Fruit fly (Drosophila melanogaster): ENCODE measurements around the gene Xrcc2.

Xrcc2 gene

dm6 chrX:18533308-18533707 is 33.4 kb downstream of the Xrcc2 start (continued):
- no peak for TF ChIP-seq HLH4C (GFP tag; IDR thresholded peaks at IDR 0.05; ENCODE audit: partially characterized antibody)
- no peak for TF ChIP-seq CG14965 (GFP tag; optimal IDR thresholded peaks at IDR 0.05; ENCODE audit: borderline replicate concordance)
- TF ChIP-seq CG11247 (GFP tag; IDR thresholded peaks at IDR 0.05), result no peak
- TF ChIP-seq aop (GFP tag; IDR thresholded peaks at IDR 0.05), result no peak
- TF ChIP-seq B-H1 (GFP tag; IDR thresholded peaks at IDR 0.05), result no peak
- no peak for TF ChIP-seq ac (GFP tag; optimal IDR thresholded peaks at IDR 0.05)
- TF ChIP-seq pita (GFP tag; optimal IDR thresholded peaks at IDR 0.05), result no peak
- TF ChIP-seq pb (GFP tag; optimal IDR thresholded peaks at IDR 0.05), result peak; percentile 24
- TF ChIP-seq amos (GFP tag; IDR thresholded peaks at IDR 0.05; ENCODE audit: partially characterized antibody), result no peak
- no peak for TF ChIP-seq br (optimal IDR thresholded peaks at IDR 0.05)
- no peak for TF ChIP-seq sens-2 (GFP tag; IDR thresholded peaks at IDR 0.05)
- no peak for TF ChIP-seq Meics (GFP tag; optimal IDR thresholded peaks at IDR 0.05)
- TF ChIP-seq Sox100B (GFP tag; optimal IDR thresholded peaks at IDR 0.05), result peak; percentile 4
- TF ChIP-seq CG4707 (GFP tag; optimal IDR thresholded peaks at IDR 0.05), result peak; percentile 91
- TF ChIP-seq Ravus (GFP tag; IDR thresholded peaks at IDR 0.05), result no peak
- peak; percentile 42; the same call in 1 of the 3 replicates for TF ChIP-seq CG17361 (GFP tag; IDR thresholded peaks at IDR 0.05)
- no peak for TF ChIP-seq CG12155 (GFP tag; optimal IDR thresholded peaks at IDR 0.05)
- no peak for TF ChIP-seq sqz (GFP tag; optimal IDR thresholded peaks at IDR 0.05)
- TF ChIP-seq CG11093 (GFP tag; IDR thresholded peaks at IDR 0.05), result no peak
- no peak for TF ChIP-seq CG30431 (GFP tag; optimal IDR thresholded peaks at IDR 0.05)
- TF ChIP-seq CG5245 (GFP tag; optimal IDR thresholded peaks at IDR 0.05), result no peak
- TF ChIP-seq CG6813 (GFP tag; optimal IDR thresholded peaks at IDR 0.05), result no peak
- no peak for TF ChIP-seq E2f1 (GFP tag; IDR thresholded peaks at IDR 0.05)
- TF ChIP-seq sob (GFP tag; IDR thresholded peaks at IDR 0.05), result no peak
- TF ChIP-seq CG3407 (GFP tag; optimal IDR thresholded peaks at IDR 0.05), result peak; percentile 44
- TF ChIP-seq Hsf (GFP tag; optimal IDR thresholded peaks at IDR 0.05), result peak; percentile 3
- no peak for TF ChIP-seq CG4360 (GFP tag; IDR thresholded peaks at IDR 0.05)
- no peak for TF ChIP-seq B-H2 (GFP tag; optimal IDR thresholded peaks at IDR 0.05)
- TF ChIP-seq her (GFP tag; optimal IDR thresholded peaks at IDR 0.05), result no peak
- no peak for TF ChIP-seq CG2199 (GFP tag; IDR thresholded peaks at IDR 0.05)
- peak; percentile 7 for TF ChIP-seq CG18619 (GFP tag; optimal IDR thresholded peaks at IDR 0.05)
- no peak for TF ChIP-seq CG7987 (GFP tag; optimal IDR thresholded peaks at IDR 0.05)
- TF ChIP-seq CG14014 (GFP tag; IDR thresholded peaks at IDR 0.05), result no peak
- TF ChIP-seq Chrac-16 (GFP tag; optimal IDR thresholded peaks at IDR 0.05), result peak; percentile 7
- no peak for TF ChIP-seq CG3995 (GFP tag; optimal IDR thresholded peaks at IDR 0.05)
- TF ChIP-seq CG17802 (tag; optimal IDR thresholded peaks at IDR 0.05), result no peak
- TF ChIP-seq CG18011 (GFP tag; optimal IDR thresholded peaks at IDR 0.05), result no peak
- TF ChIP-seq CG30020 (tag; optimal IDR thresholded peaks at IDR 0.05), result no peak
- TF ChIP-seq YL-1 (GFP tag; optimal IDR thresholded peaks at IDR 0.05), result no peak
- TF ChIP-seq nmo (GFP tag; optimal IDR thresholded peaks at IDR 0.05), result peak; percentile 44
- TF ChIP-seq CG3163 (GFP tag; optimal IDR thresholded peaks at IDR 0.05), result no peak
- peak; percentile 80 for TF ChIP-seq Med (GFP tag)
- TF ChIP-seq lov (optimal IDR thresholded peaks at IDR 0.05), result no peak
- no peak for TF ChIP-seq lov (GFP tag; IDR thresholded peaks at IDR 0.05)
- no peak for TF ChIP-seq Scr (GFP tag; IDR thresholded peaks at IDR 0.05; ENCODE audit: partially characterized antibody)
- TF ChIP-seq dm (GFP tag; optimal IDR thresholded peaks at IDR 0.05), result no peak
- no peak for TF ChIP-seq stc (GFP tag; IDR thresholded peaks at IDR 0.05)
- TF ChIP-seq HmgZ (tag; optimal IDR thresholded peaks at IDR 0.05), result no peak
- no peak for TF ChIP-seq h (optimal IDR thresholded peaks at IDR 0.05)
- TF ChIP-seq CG31224 (GFP tag; IDR thresholded peaks at IDR 0.05), result no peak
- no peak for TF ChIP-seq Atf6 (GFP tag; IDR thresholded peaks at IDR 0.05)
- peak; percentile 53 for TF ChIP-seq row (GFP tag; IDR thresholded peaks at IDR 0.05)

Measured in whole organism, embryonic.